2 fruit fly cellular contexts compared by ENCODE assay signal in the genomic region with DNA sequence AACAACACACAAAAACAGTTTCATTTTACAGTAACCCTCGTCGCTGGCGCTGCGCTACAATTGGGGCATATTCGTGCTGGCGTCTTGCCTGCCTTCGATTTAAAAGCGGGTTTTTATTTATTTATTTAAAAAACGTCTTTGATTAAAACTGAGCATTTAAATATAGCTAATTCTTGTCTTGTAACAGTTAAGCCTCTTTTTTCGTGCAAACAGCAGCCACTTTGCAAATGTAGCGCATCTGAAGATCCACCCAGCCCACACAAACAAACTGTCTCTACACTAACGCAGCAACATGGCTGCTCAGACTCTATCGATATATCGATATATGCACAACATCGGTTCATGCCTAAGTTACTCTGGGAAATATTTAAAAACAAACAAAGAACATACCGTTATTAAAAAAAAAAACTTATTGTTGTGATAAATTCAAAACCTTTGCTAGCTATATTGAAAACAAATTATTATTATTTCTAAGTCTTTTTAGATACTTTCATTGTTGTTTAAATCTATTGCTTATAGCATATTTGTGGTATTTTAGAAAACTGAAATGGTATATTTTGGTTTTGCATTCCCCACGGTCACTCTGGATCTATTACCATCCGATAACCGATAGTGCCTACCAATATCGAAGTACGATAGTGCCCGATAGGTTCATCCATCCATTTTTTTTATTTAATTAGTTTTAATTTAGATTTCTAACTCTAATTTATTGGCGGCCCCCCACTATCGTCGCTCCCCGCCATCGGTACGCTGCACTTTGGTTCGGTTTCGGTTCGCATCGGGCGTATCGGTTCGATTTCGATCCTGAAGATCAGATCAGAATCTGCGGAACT.
TF ChIP-seq lines count a peak whose summit lies in the region.

A gene (minus strand): TSS at position 287 of the 833 bp plus-strand sequence.
A gene (plus strand): TSS at position 615 of the 833 bp plus-strand sequence.

TF ChIP-seq in whole organism, embryonic, 481 proteins besides CTCF, POLR2A, EP300 and RAD21 (continued from another document and continues in another):
- TF ChIP-seq sob (GFP tag; IDR thresholded peaks at IDR 0.05; lab: Robert Waterston, UW) = peak; percentile 87
- peak; percentile 76 for TF ChIP-seq CG4282 (GFP tag; optimal IDR thresholded peaks at IDR 0.05; lab: Kevin White, UChicago)
- peak; percentile 85 for TF ChIP-seq Rx (GFP tag; IDR thresholded peaks at IDR 0.05; lab: Robert Waterston, UW)
- TF ChIP-seq ATbp (GFP tag; optimal IDR thresholded peaks at IDR 0.05; lab: Kevin White, UChicago) = peak; percentile 72
- peak; percentile 79 for TF ChIP-seq repo (GFP tag; optimal IDR thresholded peaks at IDR 0.05; lab: Kevin White, UChicago)
- peak; percentile 26 for TF ChIP-seq Dp (GFP tag; optimal IDR thresholded peaks at IDR 0.05; lab: Kevin White, UChicago)
- TF ChIP-seq HHEX (GFP tag; optimal IDR thresholded peaks at IDR 0.05; lab: Kevin White, UChicago) = peak; percentile 82
- TF ChIP-seq CG11398 (GFP tag; optimal IDR thresholded peaks at IDR 0.05; lab: Kevin White, UChicago) = peak; percentile 80
- TF ChIP-seq CG13287 (GFP tag; IDR thresholded peaks at IDR 0.05; lab: Robert Waterston, UW; ENCODE audit: partially characterized antibody) = peak; percentile 75
- TF ChIP-seq CG6765 (GFP tag; optimal IDR thresholded peaks at IDR 0.05; lab: Kevin White, UChicago) = peak; percentile 56
- peak; percentile 67; the same call in 2 of the 3 replicates for TF ChIP-seq ase (GFP tag; IDR thresholded peaks at IDR 0.05; lab: Robert Waterston, UW)
- peak; percentile 86 for TF ChIP-seq CG33213 (GFP tag; optimal IDR thresholded peaks at IDR 0.05; lab: Kevin White, UChicago)
- TF ChIP-seq Lhr (GFP tag; optimal IDR thresholded peaks at IDR 0.05; lab: Kevin White, UChicago) = peak; percentile 47
- peak; percentile 87 for TF ChIP-seq bab2 (GFP tag; optimal IDR thresholded peaks at IDR 0.05; lab: Kevin White, UChicago)
- TF ChIP-seq CG12769 (tag; optimal IDR thresholded peaks at IDR 0.05; lab: Kevin White, UChicago) = peak; percentile 78
- TF ChIP-seq Nf-YC (tag; optimal IDR thresholded peaks at IDR 0.05; lab: Kevin White, UChicago) = peak; percentile 74
- TF ChIP-seq CG1832 (GFP tag; optimal IDR thresholded peaks at IDR 0.05; lab: Kevin White, UChicago) = no peak
- peak; percentile 50 for TF ChIP-seq CG17186 (GFP tag; optimal IDR thresholded peaks at IDR 0.05; lab: Kevin White, UChicago)
- TF ChIP-seq MBD-R2 (GFP tag; IDR thresholded peaks at IDR 0.05; lab: Robert Waterston, UW) = peak; percentile 65
- TF ChIP-seq D19B (GFP tag; optimal IDR thresholded peaks at IDR 0.05; lab: Kevin White, UChicago) = peak; percentile 66
- peak; percentile 63 for TF ChIP-seq CG11723 (GFP tag; optimal IDR thresholded peaks at IDR 0.05; lab: Kevin White, UChicago)
- peak; percentile 54 for TF ChIP-seq ERR (GFP tag; optimal IDR thresholded peaks at IDR 0.05; lab: Kevin White, UChicago)
- TF ChIP-seq CG14014 (GFP tag; IDR thresholded peaks at IDR 0.05; lab: Robert Waterston, UW) = peak; percentile 92
- TF ChIP-seq Xrp1 (GFP tag; IDR thresholded peaks at IDR 0.05; lab: Robert Waterston, UW) = peak; percentile 92
- TF ChIP-seq tgo (GFP tag; IDR thresholded peaks at IDR 0.05; lab: Robert Waterston, UW) = peak; percentile 88
- peak; percentile 81 for TF ChIP-seq CG12299 (tag; optimal IDR thresholded peaks at IDR 0.05; lab: Kevin White, UChicago)
- peak; percentile 62; the same call in 2 of the 3 replicates for TF ChIP-seq hb (GFP tag; IDR thresholded peaks at IDR 0.05; lab: Robert Waterston, UW; ENCODE audit: partially characterized antibody)
- peak; percentile 76 for TF ChIP-seq wor (GFP tag; IDR thresholded peaks at IDR 0.05; lab: Robert Waterston, UW)
- no peak; the same call in 2 of the 3 replicates for TF ChIP-seq zen2 (GFP tag; IDR thresholded peaks at IDR 0.05; lab: Robert Waterston, UW; ENCODE audit: partially characterized antibody)
- TF ChIP-seq ara (GFP tag; IDR thresholded peaks at IDR 0.05; lab: Robert Waterston, UW) = peak; percentile 85
- TF ChIP-seq CG2116 (GFP tag; optimal IDR thresholded peaks at IDR 0.05; lab: Kevin White, UChicago) = peak; percentile 98
- TF ChIP-seq eve (GFP tag; optimal IDR thresholded peaks at IDR 0.05; lab: Kevin White, UChicago) = peak in 1 of 2 experiments; percentile 83
- TF ChIP-seq dmrt11E (tag; optimal IDR thresholded peaks at IDR 0.05; lab: Kevin White, UChicago) = peak; percentile 85
- TF ChIP-seq Rfx (GFP tag; IDR thresholded peaks at IDR 0.05; lab: Robert Waterston, UW) = peak; percentile 92
- peak in 1 of 2 experiments; percentile 32 for TF ChIP-seq crp (GFP tag; optimal IDR thresholded peaks at IDR 0.05; lab: Kevin White, UChicago)
- peak; percentile 87 for TF ChIP-seq Oli (tag; optimal IDR thresholded peaks at IDR 0.05; lab: Kevin White, UChicago)
- peak; percentile 87 for TF ChIP-seq CG34376 (GFP tag; optimal IDR thresholded peaks at IDR 0.05; lab: Kevin White, UChicago)
- peak; percentile 17 for TF ChIP-seq zf30C (GFP tag; optimal IDR thresholded peaks at IDR 0.05; lab: Kevin White, UChicago)
- peak; percentile 67 for TF ChIP-seq wek (GFP tag; optimal IDR thresholded peaks at IDR 0.05; lab: Kevin White, UChicago)
- no peak for TF ChIP-seq CG7963 (GFP tag; IDR thresholded peaks at IDR 0.05; lab: Robert Waterston, UW; ENCODE audit: partially characterized antibody)
- TF ChIP-seq CG1233 (GFP tag; optimal IDR thresholded peaks at IDR 0.05; lab: Kevin White, UChicago) = peak; percentile 80
- peak; percentile 86 for TF ChIP-seq CG10543 (GFP tag; optimal IDR thresholded peaks at IDR 0.05; lab: Kevin White, UChicago)
- TF ChIP-seq slbo (GFP tag; IDR thresholded peaks at IDR 0.05; lab: Robert Waterston, UW) = peak; percentile 94
- TF ChIP-seq grau (tag; optimal IDR thresholded peaks at IDR 0.05; lab: Kevin White, UChicago) = peak; percentile 86
- TF ChIP-seq CG8944 (GFP tag; optimal IDR thresholded peaks at IDR 0.05; lab: Kevin White, UChicago) = peak; percentile 89
- peak; percentile 93 for TF ChIP-seq CG2120 (GFP tag; optimal IDR thresholded peaks at IDR 0.05; lab: Kevin White, UChicago)
- TF ChIP-seq ind (GFP tag; optimal IDR thresholded peaks at IDR 0.05; lab: Kevin White, UChicago) = peak; percentile 87
- TF ChIP-seq peb (GFP tag; IDR thresholded peaks at IDR 0.05; lab: Robert Waterston, UW) = peak; percentile 74; the same call in 1 of the 2 replicates
- TF ChIP-seq B-H1 (GFP tag; IDR thresholded peaks at IDR 0.05; lab: Robert Waterston, UW) = peak; percentile 84
- peak; percentile 65 for TF ChIP-seq Nf-YB (GFP tag; optimal IDR thresholded peaks at IDR 0.05; lab: Kevin White, UChicago)
- TF ChIP-seq crc (GFP tag; optimal IDR thresholded peaks at IDR 0.05; lab: Kevin White, UChicago) = peak; percentile 41
- TF ChIP-seq CG14667 (GFP tag; IDR thresholded peaks at IDR 0.05; lab: Robert Waterston, UW) = peak; percentile 82
- peak; percentile 89 for TF ChIP-seq CG7839 (tag; optimal IDR thresholded peaks at IDR 0.05; lab: Kevin White, UChicago)
- peak; percentile 62; the same call in 2 of the 3 replicates for TF ChIP-seq Doc3 (GFP tag; IDR thresholded peaks at IDR 0.05; lab: Robert Waterston, UW; ENCODE audit: partially characterized antibody)
- TF ChIP-seq MTF-1 (GFP tag; optimal IDR thresholded peaks at IDR 0.05; lab: Kevin White, UChicago; ENCODE audit: borderline replicate concordance) = peak; percentile 35
- peak; percentile 77 for TF ChIP-seq CG4360 (GFP tag; IDR thresholded peaks at IDR 0.05; lab: Robert Waterston, UW)
- TF ChIP-seq abd-A (tag; optimal IDR thresholded peaks at IDR 0.05; lab: Kevin White, UChicago) = no peak

TF ChIP-seq in whole organism, prepupa, 60 proteins besides CTCF, POLR2A, EP300 and RAD21 (continued from another document):
- TF ChIP-seq Ets21C (GFP tag; optimal IDR thresholded peaks at IDR 0.05; lab: Kevin White, UChicago) = peak; percentile 87
- TF ChIP-seq Hr39 (GFP tag; optimal IDR thresholded peaks at IDR 0.05; lab: Kevin White, UChicago) = peak; percentile 92
- TF ChIP-seq CG3032 (tag; optimal IDR thresholded peaks at IDR 0.05; lab: Kevin White, UChicago) = peak; percentile 86
- peak; percentile 67 for TF ChIP-seq fkh (GFP tag; optimal IDR thresholded peaks at IDR 0.05; lab: Kevin White, UChicago)
- TF ChIP-seq Eip75B (GFP tag; optimal IDR thresholded peaks at IDR 0.05; lab: Kevin White, UChicago) = peak; percentile 88
- TF ChIP-seq CG1621 (tag; optimal IDR thresholded peaks at IDR 0.05; lab: Kevin White, UChicago) = peak; percentile 72
- peak; percentile 94 for TF ChIP-seq svp (GFP tag; lab: Kevin White, UChicago)
- peak; percentile 93 for TF ChIP-seq lz (GFP tag; optimal IDR thresholded peaks at IDR 0.05; lab: Kevin White, UChicago)
- peak; percentile 56; the same call in 1 of the 2 replicates for TF ChIP-seq CG11294 (GFP tag; IDR thresholded peaks at IDR 0.05; lab: Robert Waterston, UW)
- TF ChIP-seq CG9139 (GFP tag; optimal IDR thresholded peaks at IDR 0.05; lab: Kevin White, UChicago) = peak; percentile 64
- peak; percentile 76 for TF ChIP-seq CG6854 (GFP tag; optimal IDR thresholded peaks at IDR 0.05; lab: Kevin White, UChicago)
- no peak for TF ChIP-seq CG6276 (GFP tag; optimal IDR thresholded peaks at IDR 0.05; lab: Kevin White, UChicago)
- TF ChIP-seq Gug (GFP tag; IDR thresholded peaks at IDR 0.05; lab: Robert Waterston, UW) = peak; percentile 71
- TF ChIP-seq CG8119 (GFP tag; IDR thresholded peaks at IDR 0.05; lab: Robert Waterston, UW) = peak; percentile 84
